Fruit fly (Drosophila melanogaster) whole organism, prepupa: Measurements from ENCODE around the gene CG32170.

Experiments
- CG10631 ChIP-seq: fragments of 200-800 bp; sonication (Bioruptor generic); optimal IDR thresholded peaks from 2 replicates; lab custom pipeline; 2016; ENCODE audit warnings: missing biosample characterization, missing genetic modification characterization
- CG11294 ChIP-seq: fragments of 200-800 bp; sonication (Bioruptor generic); IDR thresholded peaks from 2 replicates; pipeline ENCODE4 v1.3.6; 2022; ENCODE audit warnings: missing biosample characterization, missing genetic modification characterization
- CG11762 ChIP-seq: fragments of 200-800 bp; sonication (Bioruptor generic); optimal IDR thresholded peaks from 3 replicates; lab custom pipeline; 2016; ENCODE audit warnings: missing biosample characterization, missing genetic modification characterization; ENCODE audit not compliant: insufficient read depth
- CG15336 ChIP-seq: fragments of 200-800 bp; sonication (Bioruptor generic); IDR thresholded peaks from 2 replicates; pipeline ENCODE4 v1.3.6; 2022; ENCODE audit warnings: missing biosample characterization, missing genetic modification characterization
- CG1621 ChIP-seq: fragments of 200-800 bp; sonication (Bioruptor generic); optimal IDR thresholded peaks from 3 replicates; lab custom pipeline; 2018; ENCODE audit warnings: missing biosample characterization, mild to moderate bottlenecking, missing genetic modification characterization
- CG16779 ChIP-seq: fragments of 200-800 bp; sonication (Bioruptor generic); optimal IDR thresholded peaks from 3 replicates; lab custom pipeline; 2017; ENCODE audit warnings: missing biosample characterization, mild to moderate bottlenecking, missing genetic modification characterization
- CG3032 ChIP-seq: fragments of 200-800 bp; optimal IDR thresholded peaks from 2 replicates; lab custom pipeline; 2019; ENCODE audit warnings: missing biosample characterization, mild to moderate bottlenecking, missing genetic modification characterization, moderate library complexity
- CG31627 ChIP-seq: fragments of 200-800 bp; sonication (Bioruptor generic); optimal IDR thresholded peaks from 3 replicates; lab custom pipeline; 2016; ENCODE audit warnings: missing biosample characterization, missing genetic modification characterization
- CG32006 ChIP-seq: fragments of 200-800 bp; sonication (Bioruptor generic); optimal IDR thresholded peaks from 3 replicates; lab custom pipeline; 2017; ENCODE audit warnings: missing biosample characterization, mild to moderate bottlenecking, missing genetic modification characterization
- CG34406 ChIP-seq: fragments of 200-800 bp; sonication (Bioruptor generic); optimal IDR thresholded peaks from 3 replicates; lab custom pipeline; 2016; ENCODE audit warnings: missing biosample characterization, missing genetic modification characterization
- CG3919 ChIP-seq: fragments of 200-800 bp; sonication (Bioruptor generic); optimal IDR thresholded peaks from 3 replicates; lab custom pipeline; 2016; ENCODE audit warnings: missing biosample characterization, missing genetic modification characterization
- CG6163 ChIP-seq: fragments of 200-800 bp; sonication (Bioruptor generic); IDR thresholded peaks from 3 replicates; pipeline ENCODE4 v1.3.6; 2022; ENCODE audit warnings: missing biosample characterization, missing genetic modification characterization
- CG6276 ChIP-seq: fragments of 200-800 bp; sonication (Bioruptor generic); optimal IDR thresholded peaks from 2 replicates; lab custom pipeline; 2017; ENCODE audit warnings: missing biosample characterization, mild to moderate bottlenecking, missing genetic modification characterization
- CG6792 ChIP-seq: fragments of 200-800 bp; sonication (Bioruptor generic); optimal IDR thresholded peaks from 3 replicates; lab custom pipeline; 2016; ENCODE audit warnings: missing biosample characterization, missing genetic modification characterization
- CG6808 ChIP-seq: fragments of 200-800 bp; sonication (Bioruptor generic); optimal IDR thresholded peaks from 3 replicates; lab custom pipeline; 2017; ENCODE audit warnings: missing biosample characterization, missing genetic modification characterization, mild to moderate bottlenecking, moderate library complexity, missing genetic modification reagents
- CG6854 ChIP-seq: fragments of 200-800 bp; sonication (Bioruptor generic); optimal IDR thresholded peaks from 2 replicates; lab custom pipeline; 2017; ENCODE audit warnings: missing biosample characterization, mild to moderate bottlenecking, missing genetic modification characterization
- CG7368 ChIP-seq: fragments of 200-800 bp; sonication (Bioruptor generic); optimal IDR thresholded peaks from 3 replicates; lab custom pipeline; 2016; ENCODE audit warnings: missing biosample characterization, missing genetic modification characterization
- CG8119 ChIP-seq: fragments of 200-800 bp; sonication (Bioruptor generic); IDR thresholded peaks from 3 replicates; pipeline ENCODE4 v1.3.6; 2022; ENCODE audit warnings: missing biosample characterization, missing genetic modification characterization
- CG8319 ChIP-seq: fragments of 200-800 bp; sonication (Bioruptor generic); optimal IDR thresholded peaks from 3 replicates; lab custom pipeline; 2016; ENCODE audit warnings: missing biosample characterization, missing genetic modification characterization
- CG8632 ChIP-seq: fragments of 200-800 bp; sonication (Bioruptor generic); optimal IDR thresholded peaks from 3 replicates; lab custom pipeline; 2016; ENCODE audit warnings: missing biosample characterization, missing genetic modification characterization
- Eip75B ChIP-seq: fragments of 200-800 bp; sonication (Bioruptor generic); optimal IDR thresholded peaks from 3 replicates; lab custom pipeline; 2016; ENCODE audit warnings: missing biosample characterization, missing genetic modification characterization
- Eip78C ChIP-seq: fragments of 200-800 bp; sonication (Bioruptor generic); peaks from one replicate; lab custom pipeline; 2016; ENCODE audit warnings: missing biosample characterization, missing genetic modification characterization
- Ets21C ChIP-seq: fragments of 200-800 bp; sonication (Bioruptor generic); optimal IDR thresholded peaks from 3 replicates; lab custom pipeline; 2016; ENCODE audit warnings: missing biosample characterization, missing genetic modification characterization
- Ets96B ChIP-seq: fragments of 200-800 bp; optimal IDR thresholded peaks from 2 replicates; lab custom pipeline; 2019; ENCODE audit warnings: missing biosample characterization, mild to moderate bottlenecking, missing genetic modification characterization, moderate library complexity
- Gug ChIP-seq: fragments of 200-800 bp; sonication (Bioruptor generic); IDR thresholded peaks from 2 replicates; pipeline ENCODE4 v1.3.6; 2022; ENCODE audit warnings: missing biosample characterization, missing genetic modification characterization
- Hr38 ChIP-seq: sonication (Bioruptor generic); optimal IDR thresholded peaks from 2 replicates; lab custom pipeline; 2016; ENCODE audit warnings: missing biosample characterization, missing genetic modification characterization
- Hr39 ChIP-seq: fragments of 200-800 bp; sonication (Bioruptor generic); optimal IDR thresholded peaks from 2 replicates; lab custom pipeline; 2016; ENCODE audit warnings: missing biosample characterization, missing genetic modification characterization
- Hr4 ChIP-seq: fragments of 200-800 bp; sonication (Bioruptor generic); optimal IDR thresholded peaks from 3 replicates; lab custom pipeline; 2016; ENCODE audit warnings: missing biosample characterization, missing genetic modification characterization
- Lpt ChIP-seq: fragments of 200-800 bp; sonication (Bioruptor generic); optimal IDR thresholded peaks from 3 replicates; lab custom pipeline; 2016; ENCODE audit warnings: missing biosample characterization, missing genetic modification characterization
- Met ChIP-seq: fragments of 200-800 bp; sonication (Bioruptor generic); optimal IDR thresholded peaks from 3 replicates; lab custom pipeline; 2016; ENCODE audit warnings: missing biosample characterization, missing genetic modification characterization
- OdsH ChIP-seq: fragments of 200-800 bp; sonication (Bioruptor generic); optimal IDR thresholded peaks from 3 replicates; lab custom pipeline; 2016; ENCODE audit warnings: missing biosample characterization, missing genetic modification characterization
- Sox102F ChIP-seq: fragments of 200-800 bp; sonication (Bioruptor generic); optimal IDR thresholded peaks from 2 replicates; lab custom pipeline; 2016; ENCODE audit warnings: missing biosample characterization, mild to moderate bottlenecking, missing genetic modification characterization
- Sox14 ChIP-seq: fragments of 200-800 bp; sonication (Bioruptor generic); optimal IDR thresholded peaks from 3 replicates; lab custom pipeline; 2016; ENCODE audit warnings: missing biosample characterization, missing genetic modification characterization
- Sox15 ChIP-seq: fragments of 200-800 bp; sonication (Bioruptor generic); optimal IDR thresholded peaks from 3 replicates; lab custom pipeline; 2016; ENCODE audit warnings: missing biosample characterization, missing genetic modification characterization
- acj6 ChIP-seq: fragments of 200-800 bp; sonication (Bioruptor generic); optimal IDR thresholded peaks from 3 replicates; lab custom pipeline; 2016; ENCODE audit warnings: missing biosample characterization, missing genetic modification characterization
- cyc ChIP-seq: fragments of 200-800 bp; sonication (Bioruptor generic); optimal IDR thresholded peaks from 3 replicates; lab custom pipeline; 2016; ENCODE audit warnings: missing biosample characterization, missing genetic modification characterization
- dac ChIP-seq: fragments of 200-800 bp; sonication (Bioruptor generic); optimal IDR thresholded peaks from 2 replicates; lab custom pipeline; 2017; ENCODE audit warnings: missing biosample characterization, mild to moderate bottlenecking, missing genetic modification characterization
- dsx ChIP-seq: fragments of 200-800 bp; optimal IDR thresholded peaks from 3 replicates; lab custom pipeline; 2019; ENCODE audit warnings: missing biosample characterization, mild to moderate bottlenecking, missing genetic modification characterization, moderate library complexity; ENCODE audit not compliant: poor library complexity, severe bottlenecking
- fkh ChIP-seq: fragments of 200-800 bp; sonication (Bioruptor generic); optimal IDR thresholded peaks from 3 replicates; lab custom pipeline; 2017; ENCODE audit warnings: missing biosample characterization, mild to moderate bottlenecking, missing genetic modification characterization, moderate library complexity
- lz ChIP-seq: fragments of 200-800 bp; sonication (Bioruptor generic); optimal IDR thresholded peaks from 3 replicates; lab custom pipeline; 2016; ENCODE audit warnings: missing biosample characterization, missing genetic modification characterization
- net ChIP-seq: fragments of 200-800 bp; sonication (Bioruptor generic); optimal IDR thresholded peaks from 3 replicates; lab custom pipeline; 2016; ENCODE audit warnings: missing biosample characterization, missing genetic modification characterization
- pdm3 ChIP-seq: fragments of 200-800 bp; sonication (Bioruptor generic); optimal IDR thresholded peaks from 3 replicates; lab custom pipeline; 2016; ENCODE audit warnings: missing biosample characterization, missing genetic modification characterization
- ss ChIP-seq, 2 experiments: fragments of 200-800 bp; sonication (Bioruptor generic); optimal IDR thresholded peaks; 2 replicates in 1 of 2; 3 replicates in 1 of 2; lab custom pipeline; 2017 to 2018; ENCODE audit warnings: mild to moderate bottlenecking in 2 of 2, missing biosample characterization in 2 of 2, missing genetic modification characterization in 2 of 2, moderate library complexity in 1 of 2
- svp ChIP-seq: fragments of 200-800 bp; sonication (Bioruptor generic); peaks from one replicate; lab custom pipeline; 2016; ENCODE audit warnings: missing biosample characterization, missing genetic modification characterization
- topi ChIP-seq: fragments of 200-800 bp; sonication (Bioruptor generic); optimal IDR thresholded peaks from 3 replicates; lab custom pipeline; 2016; ENCODE audit warnings: missing biosample characterization, missing genetic modification characterization

Gene CG32170

dm6 chr3L:16890650-16891336 lies 13.7 kb downstream of the CG32170 start (continued):
- TF ChIP-seq Eip78C (GFP tag; lab: Kevin White, UChicago) (peak; percentile 96), Hr4 (GFP tag; lab: Kevin White, UChicago) (peak; percentile 91), acj6 (peak; percentile 88), dac (GFP tag; lab: Kevin White, UChicago) (peak; percentile 74), CG8632 (peak; percentile 72), topi (GFP tag; lab: Kevin White, UChicago) (peak; percentile 79), Lpt (peak; percentile 82), CG6808 (GFP tag; lab: Kevin White, UChicago) (peak; percentile 70), CG34406 (GFP tag; lab: Kevin White, UChicago) (peak; percentile 80), cyc (GFP tag; lab: Kevin White, UChicago) (peak; percentile 84), CG6792 (GFP tag; lab: Kevin White, UChicago) (peak; percentile 89), CG16779 (tag; lab: Kevin White, UChicago) (peak; percentile 74), CG6854 (GFP tag; lab: Kevin White, UChicago) (peak; percentile 63), CG15336 (peak; percentile 92), CG3032 (peak; percentile 73), CG31627 (GFP tag; lab: Kevin White, UChicago) (peak; percentile 87), Met (GFP tag; lab: Kevin White, UChicago) (peak; percentile 80), ss (GFP tag; optimal IDR thresholded peaks at IDR 0.05; lab: Kevin White, UChicago) (peak; percentile 55 to 71), CG7368 (GFP tag; lab: Kevin White, UChicago) (peak; percentile 65)

dm6 chr3L:16891914-16892313 lies 14.8 kb downstream of the CG32170 start:
- TF ChIP-seq CG6163 (GFP tag; lab: Robert Waterston, UW): no peak
- TF ChIP-seq fkh (GFP tag; lab: Kevin White, UChicago): peak; percentile 26

- TF ChIP-seq dsx (GFP tag; lab: Kevin White, UChicago): peak; percentile 6
- peak; percentile 48 for TF ChIP-seq acj6
- no peak for TF ChIP-seq Met (GFP tag; lab: Kevin White, UChicago)
- TF ChIP-seq Ets21C (GFP tag; lab: Kevin White, UChicago): no peak
- peak; percentile 62 for TF ChIP-seq CG6276 (GFP tag; lab: Kevin White, UChicago)
- no peak for TF ChIP-seq CG8319 (GFP tag; lab: Kevin White, UChicago)
- TF ChIP-seq svp: peak; percentile 55
- peak; percentile 55 for TF ChIP-seq CG11294 (GFP tag; lab: Robert Waterston, UW)
- TF ChIP-seq CG3919 (GFP tag; lab: Kevin White, UChicago): peak; percentile 6
- peak; percentile 74 for TF ChIP-seq CG15336
- peak; percentile 4 for TF ChIP-seq Ets96B (tag; lab: Kevin White, UChicago)
- TF ChIP-seq CG6854 (GFP tag; lab: Kevin White, UChicago): no peak
- TF ChIP-seq CG3032: peak; percentile 27
- peak; percentile 27 for TF ChIP-seq CG34406 (GFP tag; lab: Kevin White, UChicago)
- no peak for TF ChIP-seq cyc (GFP tag; lab: Kevin White, UChicago)
- TF ChIP-seq CG32006 (GFP tag; lab: Kevin White, UChicago): peak; percentile 77
- TF ChIP-seq Sox14: peak; percentile 24
- TF ChIP-seq Gug (GFP tag; lab: Robert Waterston, UW): peak; percentile 70
- no peak for TF ChIP-seq Hr38
- TF ChIP-seq fkh (GFP tag; lab: Kevin White, UChicago): no peak
- TF ChIP-seq CG6808 (GFP tag; lab: Kevin White, UChicago): no peak
- no peak for TF ChIP-seq Sox15 (GFP tag; lab: Kevin White, UChicago)
- TF ChIP-seq Sox102F (GFP tag; lab: Kevin White, UChicago): no peak
- peak; percentile 57 for TF ChIP-seq Eip78C (GFP tag; lab: Kevin White, UChicago)
- TF ChIP-seq CG1621: peak; percentile 6
- TF ChIP-seq OdsH (GFP tag; lab: Kevin White, UChicago): peak; percentile 53
- TF ChIP-seq CG11762 (GFP tag; lab: Kevin White, UChicago): no peak
- no peak for TF ChIP-seq CG6792 (GFP tag; lab: Kevin White, UChicago)
- peak; percentile 30 for TF ChIP-seq net (GFP tag; lab: Kevin White, UChicago)
- TF ChIP-seq lz (GFP tag; lab: Kevin White, UChicago): no peak
- peak; percentile 81 for TF ChIP-seq CG8119 (GFP tag; lab: Robert Waterston, UW)
- no peak for TF ChIP-seq Eip75B (GFP tag; lab: Kevin White, UChicago)
- TF ChIP-seq CG8632: peak; percentile 21
- peak; percentile 57 for TF ChIP-seq pdm3
- TF ChIP-seq Hr39 (GFP tag; lab: Kevin White, UChicago): no peak
- TF ChIP-seq CG10631 (GFP tag; lab: Kevin White, UChicago): peak; percentile 42
- TF ChIP-seq Lpt: peak; percentile 11
These were observed 15.7 kb downstream of the CG32170 start for dm6 chr3L:16892728-16893271.
